Fruit fly (Drosophila melanogaster) whole organism, prepupa: ENCODE results near the gene CG43732.

Experiments used
- CG1621 ChIP-seq: fragments of 200-800 bp; sonication (Bioruptor generic); optimal IDR thresholded peaks from 3 replicates; lab custom pipeline; 2018; ENCODE audit warnings: missing biosample characterization, mild to moderate bottlenecking, missing genetic modification characterization
- CG32006 ChIP-seq: fragments of 200-800 bp; sonication (Bioruptor generic); optimal IDR thresholded peaks from 3 replicates; lab custom pipeline; 2017; ENCODE audit warnings: missing biosample characterization, mild to moderate bottlenecking, missing genetic modification characterization
- CG6276 ChIP-seq: fragments of 200-800 bp; sonication (Bioruptor generic); optimal IDR thresholded peaks from 2 replicates; lab custom pipeline; 2017; ENCODE audit warnings: missing biosample characterization, mild to moderate bottlenecking, missing genetic modification characterization
- CG6854 ChIP-seq: fragments of 200-800 bp; sonication (Bioruptor generic); optimal IDR thresholded peaks from 2 replicates; lab custom pipeline; 2017; ENCODE audit warnings: missing biosample characterization, mild to moderate bottlenecking, missing genetic modification characterization
- Hr39 ChIP-seq: fragments of 200-800 bp; sonication (Bioruptor generic); optimal IDR thresholded peaks from 2 replicates; lab custom pipeline; 2016; ENCODE audit warnings: missing biosample characterization, missing genetic modification characterization

- TF ChIP-seq CG6276 (no peak), CG1621 (tag; lab: Kevin White, UChicago) (no peak), CG6854 (no peak), CG32006 (no peak), Hr39 (GFP tag; lab: Kevin White, UChicago) (no peak)
These were observed 65.4 kb downstream of the CG43732 start for dm6 chr3R:19015423-19015810.
